Worm (Caenorhabditis elegans): Measurements from ENCODE around the gene samp-1.

The samp-1 gene

DNA sequence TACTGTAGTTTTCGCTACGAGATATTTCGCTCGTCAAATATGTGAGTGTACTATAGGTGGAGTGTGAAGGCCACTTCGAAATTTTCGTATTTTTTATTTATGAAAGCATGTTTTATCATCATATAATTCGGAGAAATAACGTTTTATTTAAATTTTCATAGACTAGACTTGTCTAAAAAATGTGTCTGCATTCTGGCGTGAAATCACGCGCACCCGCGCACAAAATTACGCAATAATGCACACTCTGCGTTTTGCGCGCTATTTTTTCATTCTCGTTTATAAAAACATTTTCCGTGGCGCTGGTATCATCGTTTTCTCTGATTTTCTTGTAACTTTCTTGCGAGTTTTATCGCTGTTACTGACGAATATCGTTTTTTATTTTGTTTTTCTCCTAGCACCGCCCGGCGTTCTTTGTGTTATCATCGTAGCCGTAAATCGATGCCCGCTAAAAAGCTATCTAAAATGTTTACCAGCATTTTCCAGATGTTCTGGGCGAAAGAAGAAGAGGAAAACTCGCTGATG is 5.4 kb upstream of the samp-1 start, which contains the start of gene saps-1 (continued):
- TF ChIP-seq F33H1.4 (GFP tag; IDR thresholded peaks at IDR 0.05) (peak; percentile 76), atf-7 (tag; optimal IDR thresholded peaks at IDR 0.05) (no peak), D2030.7 (GFP tag; IDR thresholded peaks at IDR 0.05) (peak; percentile 80), ceh-100 (GFP tag; IDR thresholded peaks at IDR 0.05) (no peak), madf-8 (GFP tag; conservative IDR thresholded peaks at IDR 0.05) (peak; percentile 95), madf-10 (tag; optimal IDR thresholded peaks at IDR 0.05) (no peak), K11D2.4 (GFP tag; IDR thresholded peaks at IDR 0.05) (0 out of 2 replicates have a peak, but pooled peaks have one; percentile 28), snpc-1.3 (tag; optimal IDR thresholded peaks at IDR 0.05; ENCODE audit: insufficient read depth) (peak; percentile 45), madf-6 (GFP tag; IDR thresholded peaks at IDR 0.05) (peak; percentile 97), hmg-1.2 (GFP tag; IDR thresholded peaks at IDR 0.05) (peak; percentile 39; the same call in 1 of the 2 replicates), aptf-2 (GFP tag; conservative IDR thresholded peaks at IDR 0.05) (no peak), nhr-179 (tag; optimal IDR thresholded peaks at IDR 0.05) (no peak), F57A8.1 (GFP tag; optimal IDR thresholded peaks at IDR 0.05) (no peak), unc-62 (GFP tag; optimal IDR thresholded peaks at IDR 0.05) (no peak), tbp1 (GFP tag; optimal IDR thresholded peaks at IDR 0.05) (peak; percentile 56), ztf-25 (GFP tag; IDR thresholded peaks at IDR 0.05) (no peak), C17E4.6 (GFP tag; IDR thresholded peaks at IDR 0.05) (no peak), xnd-1 (tag; optimal IDR thresholded peaks at IDR 0.05) (peak; percentile 92), rpc-1 (optimal IDR thresholded peaks at IDR 0.05) (no peak), rpc-1 (tag; optimal IDR thresholded peaks at IDR 0.05) (no peak), gei-17 (GFP tag; optimal IDR thresholded peaks at IDR 0.05) (no peak), lin-54 (GFP tag; optimal IDR thresholded peaks at IDR 0.05) (peak; percentile 68), mcd-1 (GFP tag; IDR thresholded peaks at IDR 0.05) (peak; percentile 76), C06A6.2 (GFP tag; conservative IDR thresholded peaks at IDR 0.05) (no peak), nfyb-1 (GFP tag; IDR thresholded peaks at IDR 0.05) (0 out of 2 replicates have a peak, but pooled peaks have one; percentile 44), lsl-1 (GFP tag; optimal IDR thresholded peaks at IDR 0.05) (peak; percentile 95), ztf-18 (tag; optimal IDR thresholded peaks at IDR 0.05) (peak; percentile 27), snpc-1.1 (tag; optimal IDR thresholded peaks at IDR 0.05; ENCODE audit: insufficient read depth) (peak; percentile 18), ztf-6 (GFP tag; IDR thresholded peaks at IDR 0.05) (no peak), chd-7 (tag; optimal IDR thresholded peaks at IDR 0.05) (no peak), F37B4.10 (GFP tag; IDR thresholded peaks at IDR 0.05) (no peak), dpl-1 (GFP tag; optimal IDR thresholded peaks at IDR 0.05) (peak; percentile 77), T26A5.8 (tag; optimal IDR thresholded peaks at IDR 0.05) (no peak), athp-1 (tag; optimal IDR thresholded peaks at IDR 0.05) (peak; percentile 30), aptf-3 (GFP tag; IDR thresholded peaks at IDR 0.05) (no peak), zim-3 (tag; optimal IDR thresholded peaks at IDR 0.05) (no peak), efl-1 (GFP tag; optimal IDR thresholded peaks at IDR 0.05) (peak; percentile 87)

DNA sequence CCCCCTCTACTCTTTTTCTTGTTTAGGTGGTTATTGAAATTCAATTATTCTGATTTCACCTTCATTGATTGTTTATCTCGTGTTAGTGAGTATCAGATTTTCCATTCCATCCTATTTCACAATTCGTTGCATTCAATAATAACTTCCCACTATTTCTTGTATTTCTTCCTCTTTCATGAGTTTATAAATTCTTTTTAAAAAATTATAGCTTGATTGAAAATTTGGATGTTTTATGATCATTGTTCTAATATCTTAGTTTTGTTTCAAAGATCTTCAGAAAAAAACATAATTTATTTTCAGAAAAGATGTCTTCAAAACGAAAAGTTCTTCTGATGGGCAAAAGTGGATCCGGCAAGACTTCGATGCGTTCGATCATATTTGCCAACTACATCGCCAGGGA is 1.6 kb upstream of the samp-1 start, which contains the start of gene raga-1:
raga-1 (plus strand) TSS at position 301 of the 400 bp plus-strand sequence.
- TF ChIP-seq fkh-3 (tag; optimal IDR thresholded peaks at IDR 0.05) (no peak), zfh-2 (GFP tag; conservative IDR thresholded peaks at IDR 0.05) (no peak), mcd-1 (GFP tag; IDR thresholded peaks at IDR 0.05) (no peak), snpc-3.4 (tag; optimal IDR thresholded peaks at IDR 0.05) (peak; percentile 0), pbrm-1 (GFP tag; IDR thresholded peaks at IDR 0.05) (0 out of 2 replicates have a peak, but pooled peaks have one; percentile 37), cebp-1 (GFP tag; IDR thresholded peaks at IDR 0.05) (no peak), cebp-1 (tag; optimal IDR thresholded peaks at IDR 0.05) (peak; percentile 15)

All from whole organism, young adult.